Worm (Caenorhabditis elegans): Measurements from ENCODE around the gene srt-40.

srt-40 gene

DNA sequence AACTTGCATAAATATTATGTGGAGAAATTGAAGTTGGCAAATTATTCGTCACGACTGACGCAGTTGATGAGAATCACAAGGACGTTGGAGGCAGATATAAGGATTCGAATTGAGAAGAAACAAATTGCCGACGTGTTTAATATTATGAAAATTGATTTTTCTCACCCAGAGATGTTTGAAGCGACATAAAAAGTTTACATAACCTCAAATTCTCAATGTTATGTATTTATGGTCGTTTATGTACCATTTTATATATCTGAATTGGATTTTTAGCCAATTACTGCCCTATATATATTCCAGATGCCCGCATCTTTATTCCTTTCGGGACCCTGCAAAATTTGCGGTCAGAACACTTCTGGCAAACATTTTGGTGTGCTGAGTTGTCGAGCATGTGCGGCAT, 22.7 kb upstream of the srt-40 start, which contains the start of gene nhr-126:
Gene nhr-126 (plus strand): TSS at position 301 of the 400 bp plus-strand sequence.
- no peak for TF ChIP-seq sea-2 (GFP tag; IDR thresholded peaks at IDR 0.05)
- TF ChIP-seq zfh-2 (GFP tag; conservative IDR thresholded peaks at IDR 0.05): no peak
- no peak for TF ChIP-seq F39B2.1 (GFP tag; IDR thresholded peaks at IDR 0.05)
- TF ChIP-seq ceh-40 (GFP tag; IDR thresholded peaks at IDR 0.05): no peak
- no peak for TF ChIP-seq mes-4 (tag; optimal IDR thresholded peaks at IDR 0.05)
- no peak for TF ChIP-seq nhr-120 (GFP tag; IDR thresholded peaks at IDR 0.05)
- TF ChIP-seq rcor-1 (GFP tag; IDR thresholded peaks at IDR 0.05): no peak
- no peak for TF ChIP-seq rec-8 (tag; optimal IDR thresholded peaks at IDR 0.05)
- no peak for TF ChIP-seq bed-1 (GFP tag; IDR thresholded peaks at IDR 0.05)
- TF ChIP-seq mxl-1 (tag; optimal IDR thresholded peaks at IDR 0.05): no peak
- no peak for TF ChIP-seq ztf-25 (GFP tag; IDR thresholded peaks at IDR 0.05)
- TF ChIP-seq madf-6 (GFP tag; IDR thresholded peaks at IDR 0.05): no peak
- TF ChIP-seq athp-1 (tag; optimal IDR thresholded peaks at IDR 0.05): no peak
- TF ChIP-seq nfyb-1 (GFP tag; IDR thresholded peaks at IDR 0.05): no peak
- no peak for TF ChIP-seq ekl-4 (GFP tag; IDR thresholded peaks at IDR 0.05)
- no peak for TF ChIP-seq xnd-1 (tag; optimal IDR thresholded peaks at IDR 0.05)
- TF ChIP-seq lin-54 (GFP tag; optimal IDR thresholded peaks at IDR 0.05): no peak

DNA sequence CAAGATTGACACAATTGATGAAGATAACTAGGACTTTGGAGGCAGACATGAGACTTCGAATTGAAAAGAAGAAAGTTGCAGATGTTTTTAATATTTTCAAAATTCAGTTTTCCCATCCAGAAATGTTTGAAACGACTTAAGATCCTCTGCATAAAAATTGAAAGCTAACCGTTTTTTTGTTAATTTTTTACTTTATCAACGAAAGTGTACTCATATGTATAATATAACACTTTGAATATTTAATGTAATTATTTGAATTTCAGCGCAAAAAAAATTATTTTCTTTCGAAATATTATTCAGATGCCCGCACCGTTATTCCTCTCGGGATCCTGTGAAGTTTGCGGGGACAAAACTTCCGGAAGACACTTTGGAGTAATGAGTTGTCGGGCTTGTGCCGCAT, 20.8 kb upstream of the srt-40 start, which contains the start of gene nhr-18:
Gene nhr-18 (plus strand): TSS at position 301 of the 400 bp plus-strand sequence.
- TF ChIP-seq ceh-27 (GFP tag; optimal IDR thresholded peaks at IDR 0.05): no peak
- TF ChIP-seq rpc-1 (optimal IDR thresholded peaks at IDR 0.05): no peak
- no peak for TF ChIP-seq rpc-1 (tag; optimal IDR thresholded peaks at IDR 0.05)
- no peak for TF ChIP-seq snpc-1.3 (tag; optimal IDR thresholded peaks at IDR 0.05; ENCODE audit: insufficient read depth)
- TF ChIP-seq dpff-1 (tag; optimal IDR thresholded peaks at IDR 0.05): no peak
- TF ChIP-seq sdz-38 (tag; optimal IDR thresholded peaks at IDR 0.05): no peak
- TF ChIP-seq egl-44 (GFP tag; IDR thresholded peaks at IDR 0.05): no peak
- TF ChIP-seq bed-2 (GFP tag; IDR thresholded peaks at IDR 0.05): no peak
- TF ChIP-seq ztf-25 (GFP tag; IDR thresholded peaks at IDR 0.05): no peak
- no peak for TF ChIP-seq hrde-1 (tag; optimal IDR thresholded peaks at IDR 0.05; ENCODE audit: borderline replicate concordance)
- no peak for TF ChIP-seq F22D6.2 (tag; optimal IDR thresholded peaks at IDR 0.05)
- no peak for TF ChIP-seq aptf-3 (GFP tag; IDR thresholded peaks at IDR 0.05)

DNA sequence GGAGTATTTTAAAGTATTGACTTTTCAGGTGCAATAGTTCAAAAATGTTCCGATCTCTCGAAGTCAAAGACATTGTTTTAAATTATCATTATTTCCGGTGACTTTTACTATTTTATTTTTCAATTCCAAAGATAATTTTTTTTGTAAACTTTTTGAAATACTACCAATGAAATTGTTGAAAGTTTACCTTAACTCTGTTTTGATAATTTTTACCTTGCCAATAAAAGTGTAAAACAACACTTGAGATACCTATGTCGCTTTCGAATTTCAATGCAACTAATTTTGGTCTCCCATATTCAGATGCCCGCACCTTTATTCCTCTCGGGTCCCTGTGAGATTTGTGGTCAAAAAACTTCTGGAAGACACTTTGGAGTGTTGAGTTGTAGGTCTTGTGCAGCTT, 19.0 kb upstream of the srt-40 start, which contains the start of gene nhr-103:
Gene nhr-103 (plus strand): TSS at position 301 of the 400 bp plus-strand sequence.
- TF ChIP-seq zfh-2 (GFP tag; conservative IDR thresholded peaks at IDR 0.05) (no peak), B0261.1 (tag; optimal IDR thresholded peaks at IDR 0.05) (no peak), F49E8.2 (tag; optimal IDR thresholded peaks at IDR 0.05; ENCODE audit: insufficient read depth) (no peak)

DNA sequence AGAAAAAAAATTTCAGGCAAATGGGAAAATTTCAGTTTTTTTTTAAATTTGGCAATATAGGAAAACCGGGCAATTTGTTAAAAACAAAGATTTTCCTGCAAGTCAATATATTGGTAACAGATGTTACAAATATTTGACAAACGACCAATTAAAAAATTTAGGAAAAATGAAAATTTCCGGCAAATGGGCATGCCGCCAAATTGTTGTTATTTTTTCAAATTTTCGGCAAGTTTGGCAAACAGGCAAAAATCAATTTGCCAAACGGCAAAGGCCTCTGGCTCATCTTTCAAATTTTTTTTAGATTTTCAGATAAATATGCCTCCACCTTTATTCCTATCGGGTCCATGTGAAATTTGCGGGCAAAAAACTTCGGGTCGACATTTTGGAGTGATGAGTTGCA, 15.7 kb upstream of the srt-40 start, which contains the start of gene nhr-128:
Gene nhr-128 (plus strand): TSS at position 301 of the 400 bp plus-strand sequence.
- no peak for TF ChIP-seq F10E7.11 (tag; optimal IDR thresholded peaks at IDR 0.05)

DNA sequence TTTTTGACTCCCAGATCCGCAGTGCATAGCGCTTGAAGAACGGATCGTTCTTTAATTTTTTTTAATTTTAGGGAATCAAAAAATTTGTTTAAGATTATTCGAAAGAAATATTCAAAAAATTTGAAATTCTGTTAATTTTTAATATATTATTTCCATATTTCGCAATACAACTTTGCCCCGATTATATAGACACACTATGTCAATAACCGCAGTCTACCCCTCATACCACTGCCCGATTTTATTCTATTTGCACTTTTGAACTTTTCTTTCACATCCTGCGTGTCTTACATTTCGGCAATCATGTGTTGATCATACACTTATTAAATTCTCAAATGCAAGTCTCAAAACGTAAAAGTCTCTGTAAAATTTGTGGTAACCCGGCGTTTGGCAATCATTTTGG, 12.7 kb upstream of the srt-40 start, which contains the start of gene nhr-56:
Gene nhr-56 (plus strand): TSS at position 202 of the 400 bp plus-strand sequence.
- TF ChIP-seq ZK185.1 (tag; optimal IDR thresholded peaks at IDR 0.05; ENCODE audit: poor library complexity, severe bottlenecking): no peak
- TF ChIP-seq nfyb-1 (GFP tag; IDR thresholded peaks at IDR 0.05): no peak
- peak; percentile 68 for TF ChIP-seq nhr-80 (tag; optimal IDR thresholded peaks at IDR 0.05)
- TF ChIP-seq attf-5 (GFP tag; optimal IDR thresholded peaks at IDR 0.05): peak; percentile 91
- TF ChIP-seq hmg-1.2 (GFP tag; IDR thresholded peaks at IDR 0.05): peak; percentile 23; the same call in 1 of the 2 replicates
- peak; percentile 94 for TF ChIP-seq cebp-1 (GFP tag; IDR thresholded peaks at IDR 0.05)
- TF ChIP-seq cebp-1 (tag; optimal IDR thresholded peaks at IDR 0.05): peak; percentile 98
- TF ChIP-seq rec-8 (tag; optimal IDR thresholded peaks at IDR 0.05): no peak
- no peak for TF ChIP-seq cebp-2 (GFP tag; IDR thresholded peaks at IDR 0.05)
- TF ChIP-seq ceh-27 (GFP tag; optimal IDR thresholded peaks at IDR 0.05): peak; percentile 17

Measured in whole organism, young adult.